Fruit fly (Drosophila melanogaster) whole organism, embryonic: ENCODE data around the gene CG44329.
A peak's percentile ranks its signal among the peaks of the same experiment; 100 is the strongest.

ENCODE experiments used
- Abd-B ChIP-seq: fragments of 200-800 bp; sonication (Bioruptor generic); optimal IDR thresholded peaks from 2 replicates; lab custom pipeline; 2018; ENCODE audit warnings: missing biosample characterization, mild to moderate bottlenecking, missing genetic modification characterization, moderate library complexity
- Adf1 ChIP-seq: fragments of 200-800 bp; sonication (Bioruptor generic); IDR thresholded peaks from 2 replicates; pipeline ENCODE4 v1.3.6; 2022; ENCODE audit warnings: missing biosample characterization, missing genetic modification characterization
- CG10462 ChIP-seq: fragments of 200-800 bp; sonication (Bioruptor generic); optimal IDR thresholded peaks from 2 replicates; lab custom pipeline; 2016; ENCODE audit warnings: missing biosample characterization, missing genetic modification characterization
- CG11093 ChIP-seq: fragments of 200-800 bp; sonication (Bioruptor generic); IDR thresholded peaks from 3 replicates; pipeline ENCODE4 v1.3.6; 2022; ENCODE audit warnings: missing biosample characterization, missing genetic modification characterization
- CG15073 ChIP-seq: fragments of 200-800 bp; sonication (Bioruptor generic); optimal IDR thresholded peaks from 2 replicates; lab custom pipeline; 2016; ENCODE audit warnings: missing biosample characterization, missing genetic modification characterization
- CG16863 ChIP-seq: fragments of 200-800 bp; sonication (Bioruptor generic); optimal IDR thresholded peaks from 3 replicates; lab custom pipeline; 2016; ENCODE audit warnings: missing biosample characterization, missing genetic modification characterization
- CG2875 ChIP-seq: fragments of 200-800 bp; sonication (Bioruptor generic); optimal IDR thresholded peaks from 2 replicates; lab custom pipeline; 2017; ENCODE audit warnings: missing biosample characterization, mild to moderate bottlenecking, missing genetic modification characterization, missing genetic modification reagents
- CG4424 ChIP-seq: fragments of 200-800 bp; sonication (Bioruptor generic); optimal IDR thresholded peaks from 3 replicates; lab custom pipeline; 2016; ENCODE audit warnings: missing biosample characterization, missing genetic modification characterization
- CG4707 ChIP-seq: fragments of 200-800 bp; sonication (Bioruptor generic); optimal IDR thresholded peaks from 2 replicates; lab custom pipeline; 2018; ENCODE audit warnings: missing biosample characterization, mild to moderate bottlenecking, missing genetic modification characterization, moderate library complexity
- CG5245 ChIP-seq: fragments of 200-800 bp; sonication (Bioruptor generic); optimal IDR thresholded peaks from 3 replicates; lab custom pipeline; 2016; ENCODE audit warnings: missing biosample characterization, missing genetic modification characterization
- CG7928 ChIP-seq: fragments of 200-800 bp; sonication (Bioruptor generic); optimal IDR thresholded peaks from 2 replicates; lab custom pipeline; 2017; ENCODE audit warnings: missing biosample characterization, mild to moderate bottlenecking, missing genetic modification characterization
- CG9215 ChIP-seq: fragments of 200-800 bp; sonication (Bioruptor generic); IDR thresholded peaks from 2 replicates; pipeline ENCODE4 v1.3.6; 2022; ENCODE audit warnings: missing biosample characterization, missing genetic modification characterization
- CG9797 ChIP-seq: fragments of 200-800 bp; sonication (Bioruptor generic); optimal IDR thresholded peaks from 3 replicates; lab custom pipeline; 2018; ENCODE audit warnings: missing biosample characterization, mild to moderate bottlenecking, missing genetic modification characterization
- CTCF ChIP-seq: fragments of 200-800 bp; sonication (Bioruptor generic); optimal IDR thresholded peaks from 2 replicates; lab custom pipeline; 2017; ENCODE audit warnings: missing biosample characterization, mild to moderate bottlenecking, missing genetic modification characterization, moderate library complexity
- Drgx ChIP-seq: fragments of 200-800 bp; sonication (Bioruptor generic); IDR thresholded peaks from 2 replicates; pipeline ENCODE4 v1.3.6; 2022; ENCODE audit warnings: missing biosample characterization, missing genetic modification characterization
- Ets65A ChIP-seq: fragments of 200-800 bp; sonication (Bioruptor generic); peaks from one replicate; lab custom pipeline; 2016; ENCODE audit warnings: missing biosample characterization, missing genetic modification characterization
- Fer1 ChIP-seq: fragments of 200-800 bp; sonication (Bioruptor generic); optimal IDR thresholded peaks from 2 replicates; lab custom pipeline; 2017; ENCODE audit warnings: missing biosample characterization, mild to moderate bottlenecking, missing genetic modification characterization
- HLH3B ChIP-seq: fragments of 200-800 bp; sonication (Bioruptor generic); IDR thresholded peaks from 2 replicates; pipeline ENCODE4 v1.3.6; 2022; ENCODE audit warnings: missing biosample characterization, missing genetic modification characterization
- HmgZ ChIP-seq: fragments of 200-800 bp; sonication (Bioruptor generic); optimal IDR thresholded peaks from 2 replicates; lab custom pipeline; 2018; ENCODE audit warnings: missing biosample characterization, mild to moderate bottlenecking, missing genetic modification characterization
- Hr78 ChIP-seq, 2 experiments: fragments of 200-800 bp in 1 of 2; fragments of >200 bp in 1 of 2; sonication (Bioruptor generic) in 1 of 2; optimal IDR thresholded peaks; 2 replicates each; lab custom pipeline; 2017 to 2019; ENCODE audit warnings: missing biosample characterization in 2 of 2, missing genetic modification characterization in 2 of 2, mild to moderate bottlenecking in 1 of 2, moderate library complexity in 1 of 2
- Lpt ChIP-seq: fragments of >200 bp; optimal IDR thresholded peaks from 2 replicates; lab custom pipeline; 2018; ENCODE audit warnings: missing biosample characterization, missing genetic modification characterization
- NC2α ChIP-seq: fragments of 200-800 bp; sonication (Bioruptor generic); optimal IDR thresholded peaks from 2 replicates; lab custom pipeline; 2016; ENCODE audit warnings: missing biosample characterization, missing genetic modification characterization
- Neu2 ChIP-seq: fragments of 200-800 bp; sonication (Bioruptor generic); optimal IDR thresholded peaks from 3 replicates; lab custom pipeline; 2016; ENCODE audit warnings: missing biosample characterization, missing genetic modification characterization, borderline replicate concordance
- cwo ChIP-seq: fragments of 200-800 bp; sonication (Bioruptor generic); optimal IDR thresholded peaks from 3 replicates; lab custom pipeline; 2017; ENCODE audit warnings: missing biosample characterization, missing genetic modification characterization, mild to moderate bottlenecking, moderate library complexity, missing genetic modification reagents
- dan ChIP-seq: fragments of 200-800 bp; sonication (Bioruptor generic); IDR thresholded peaks from 2 replicates; pipeline ENCODE4 v1.3.6; 2022; ENCODE audit warnings: missing biosample characterization, missing genetic modification characterization
- dm ChIP-seq: fragments of 200-800 bp; sonication (Bioruptor generic); optimal IDR thresholded peaks from 3 replicates; lab custom pipeline; 2016; ENCODE audit warnings: missing biosample characterization, missing genetic modification characterization
- dpn ChIP-seq, 2 experiments: fragments of 200-800 bp; sonication (Bioruptor generic); optimal IDR thresholded peaks; 3 replicates each; lab custom pipeline; 2016; ENCODE audit warnings: missing biosample characterization in 2 of 2, missing genetic modification characterization in 2 of 2
- en ChIP-seq: fragments of 200-800 bp; sonication (Bioruptor generic); optimal IDR thresholded peaks from 2 replicates; lab custom pipeline; 2016; ENCODE audit warnings: missing biosample characterization, missing genetic modification characterization
- esg ChIP-seq: fragments of 200-800 bp; sonication (Bioruptor generic); conservative IDR thresholded peaks from 2 replicates; pipeline ENCODE4 v1.3.6; 2022; ENCODE audit warnings: missing biosample characterization, missing genetic modification characterization
- fd102C ChIP-seq: fragments of 200-800 bp; sonication (Bioruptor generic); optimal IDR thresholded peaks from 2 replicates; lab custom pipeline; 2018; ENCODE audit warnings: missing biosample characterization, mild to moderate bottlenecking, missing genetic modification characterization, moderate library complexity
- gcm ChIP-seq: fragments of 200-800 bp; sonication (Bioruptor generic); optimal IDR thresholded peaks from 2 replicates; lab custom pipeline; 2019; ENCODE audit warnings: missing biosample characterization, mild to moderate bottlenecking, missing genetic modification characterization, moderate library complexity
- gcm2 ChIP-seq: fragments of 200-800 bp; sonication (Bioruptor generic); optimal IDR thresholded peaks from 2 replicates; lab custom pipeline; 2016; ENCODE audit warnings: missing biosample characterization, missing genetic modification characterization
- gfzf ChIP-seq: fragments of 200-800 bp; sonication (Bioruptor generic); optimal IDR thresholded peaks from 2 replicates; lab custom pipeline; 2016; ENCODE audit warnings: missing biosample characterization, mild to moderate bottlenecking, missing genetic modification characterization, moderate library complexity
- gsb-n ChIP-seq: fragments of 200-800 bp; sonication (Bioruptor generic); optimal IDR thresholded peaks from 3 replicates; lab custom pipeline; 2018; ENCODE audit warnings: missing biosample characterization, mild to moderate bottlenecking, missing genetic modification characterization
- hkb ChIP-seq, 2 experiments: fragments of 200-800 bp in 1 of 2; fragments of >200 bp in 1 of 2; sonication (Bioruptor generic) in 1 of 2; IDR thresholded peaks in 1 of 2; optimal IDR thresholded peaks in 1 of 2; 2 replicates each; pipeline versions ENCODE4 v1.3.6 to Lab custom; 2017 to 2022; ENCODE audit warnings: missing biosample characterization in 1 of 2, missing genetic modification characterization in 1 of 2
- pb ChIP-seq: fragments of 200-800 bp; sonication (Bioruptor generic); optimal IDR thresholded peaks from 3 replicates; lab custom pipeline; 2016; ENCODE audit warnings: missing biosample characterization, missing genetic modification characterization
- rib ChIP-seq: fragments of 200-800 bp; sonication (Bioruptor generic); IDR thresholded peaks from 2 replicates; pipeline ENCODE4 v1.3.6; 2022; ENCODE audit warnings: missing biosample characterization, missing genetic modification characterization
- row ChIP-seq: fragments of 200-800 bp; sonication (Bioruptor generic); IDR thresholded peaks from 3 replicates; pipeline ENCODE4 v1.3.6; 2022; ENCODE audit warnings: missing biosample characterization, missing genetic modification characterization
- salm ChIP-seq: fragments of 200-800 bp; sonication (Bioruptor generic); optimal IDR thresholded peaks from 2 replicates; lab custom pipeline; 2018; ENCODE audit warnings: missing biosample characterization, mild to moderate bottlenecking, missing genetic modification characterization
- sens ChIP-seq: fragments of 200-800 bp; sonication (Bioruptor generic); peaks from one replicate; lab custom pipeline; 2016; ENCODE audit warnings: missing biosample characterization, missing genetic modification characterization
- sima ChIP-seq: fragments of 200-800 bp; sonication (Bioruptor generic); optimal IDR thresholded peaks from 2 replicates; lab custom pipeline; 2016; ENCODE audit warnings: missing biosample characterization, missing genetic modification characterization
- slp2 ChIP-seq: fragments of 200-800 bp; sonication (Bioruptor generic); optimal IDR thresholded peaks from 2 replicates; lab custom pipeline; 2016; ENCODE audit warnings: missing biosample characterization, missing genetic modification characterization
- stc ChIP-seq: fragments of 200-800 bp; sonication (Bioruptor generic); IDR thresholded peaks from 2 replicates; pipeline ENCODE4 v1.3.6; 2022; ENCODE audit warnings: missing biosample characterization, missing genetic modification characterization
- toy ChIP-seq: fragments of 200-800 bp; sonication (Bioruptor generic); IDR thresholded peaks from 2 replicates; pipeline ENCODE4 v1.3.6; 2022; ENCODE audit warnings: missing biosample characterization, missing genetic modification characterization
- zf30C ChIP-seq: fragments of 200-800 bp; sonication (Bioruptor generic); optimal IDR thresholded peaks from 3 replicates; lab custom pipeline; 2018; ENCODE audit warnings: missing biosample characterization, mild to moderate bottlenecking, missing genetic modification characterization
- zfh2 ChIP-seq: fragments of 200-800 bp; sonication (Bioruptor generic); optimal IDR thresholded peaks from 2 replicates; lab custom pipeline; 2016; ENCODE audit warnings: missing biosample characterization, missing genetic modification characterization

CG44329 gene

DNA sequence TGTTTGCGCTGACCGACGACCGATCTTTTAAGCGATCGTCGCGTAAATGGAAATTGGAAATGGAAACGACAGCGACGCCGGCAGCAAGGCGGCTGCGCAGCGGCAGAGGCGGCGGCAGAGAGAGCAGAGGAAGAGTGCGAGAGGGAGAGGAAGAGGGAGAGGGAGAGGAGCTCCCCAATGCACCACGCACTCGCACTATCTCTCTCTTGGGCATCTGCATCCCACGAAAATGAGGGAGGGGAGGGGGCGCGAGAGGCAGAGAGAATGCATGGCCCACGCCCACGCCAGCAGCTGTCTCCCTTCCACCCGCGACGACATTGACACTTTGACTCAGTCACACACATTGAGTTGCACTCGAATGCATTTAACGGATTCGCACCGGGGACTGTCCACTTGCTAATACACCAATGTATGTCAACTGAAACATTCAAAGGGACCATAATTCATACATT lies 42.0 kb downstream of the CG44329 start, which contains the start of gene CG3097 (continued):
- TF ChIP-seq slp2 (GFP tag; lab: Kevin White, UChicago) = no peak
- no peak; the same call in 1 of the 2 replicates for TF ChIP-seq Drgx (GFP tag; lab: Robert Waterston, UW)
- no peak for TF ChIP-seq Neu2 (GFP tag; lab: Kevin White, UChicago)
- no peak for TF ChIP-seq CG4424 (GFP tag; lab: Kevin White, UChicago)
- TF ChIP-seq Hr78 (GFP tag; optimal IDR thresholded peaks at IDR 0.05; lab: Kevin White, UChicago) = peak in 1 of 2 experiments; percentile 40
- TF ChIP-seq dan (GFP tag; lab: Robert Waterston, UW) = no peak
- TF ChIP-seq esg (GFP tag; lab: Robert Waterston, UW) = no peak
- TF ChIP-seq rib (GFP tag; lab: Robert Waterston, UW) = no peak
- TF ChIP-seq gsb-n (tag; lab: Kevin White, UChicago) = peak; percentile 7
- no peak for TF ChIP-seq cwo
- TF ChIP-seq CG2875 (GFP tag; lab: Kevin White, UChicago) = no peak
- no peak for TF ChIP-seq NC2α (GFP tag; lab: Kevin White, UChicago)
- no peak for TF ChIP-seq CG16863 (GFP tag; lab: Kevin White, UChicago)
- no peak for TF ChIP-seq sens (GFP tag; lab: Kevin White, UChicago)
- TF ChIP-seq en (GFP tag; lab: Kevin White, UChicago) = no peak
- TF ChIP-seq CG15073 (GFP tag; lab: Kevin White, UChicago) = no peak
- TF ChIP-seq dpn (GFP tag; optimal IDR thresholded peaks at IDR 0.05; lab: Kevin White, UChicago) = no peak
- TF ChIP-seq dm (GFP tag; lab: Kevin White, UChicago) = no peak
- no peak for TF ChIP-seq HLH3B (GFP tag; lab: Robert Waterston, UW)
- TF ChIP-seq CG7928 (GFP tag; lab: Kevin White, UChicago) = no peak
- TF ChIP-seq CG5245 (GFP tag; lab: Kevin White, UChicago) = no peak
- no peak for TF ChIP-seq Lpt (GFP tag; lab: Kevin White, UChicago)
- no peak for TF ChIP-seq salm (tag; lab: Kevin White, UChicago)
- no peak for TF ChIP-seq CG11093 (GFP tag; lab: Robert Waterston, UW)
- TF ChIP-seq HmgZ (tag; lab: Kevin White, UChicago) = no peak
- no peak for TF ChIP-seq CG4707
- no peak for TF ChIP-seq hkb (optimal IDR thresholded peaks at IDR 0.05; lab: Kevin White, UChicago)
- TF ChIP-seq hkb (GFP tag; IDR thresholded peaks at IDR 0.05; lab: Robert Waterston, UW) = no peak
- no peak for TF ChIP-seq zf30C (GFP tag; lab: Kevin White, UChicago)
- no peak for TF ChIP-seq pb (GFP tag; lab: Kevin White, UChicago)
- peak; percentile 74 for TF ChIP-seq Adf1 (GFP tag; lab: Robert Waterston, UW)
- no peak for TF ChIP-seq CG9215
- no peak for TF ChIP-seq gcm2
- TF ChIP-seq gfzf (GFP tag; lab: Kevin White, UChicago) = no peak
- TF ChIP-seq CG10462 = no peak
- TF ChIP-seq CTCF (GFP tag; lab: Kevin White, UChicago) = no peak
- TF ChIP-seq Fer1 (GFP tag; lab: Kevin White, UChicago) = no peak
- TF ChIP-seq sima (GFP tag; lab: Kevin White, UChicago) = no peak
- TF ChIP-seq fd102C (GFP tag; lab: Kevin White, UChicago) = no peak
- TF ChIP-seq stc (GFP tag; lab: Robert Waterston, UW) = no peak
- no peak for TF ChIP-seq Ets65A (GFP tag; lab: Kevin White, UChicago)
- no peak for TF ChIP-seq gcm (GFP tag; lab: Kevin White, UChicago)
- TF ChIP-seq Abd-B = no peak
- no peak for TF ChIP-seq row (GFP tag; lab: Robert Waterston, UW)
- no peak for TF ChIP-seq CG9797 (GFP tag; lab: Kevin White, UChicago)
- TF ChIP-seq zfh2 (GFP tag; lab: Kevin White, UChicago) = no peak
- no peak for TF ChIP-seq toy (GFP tag; lab: Robert Waterston, UW)
